Fruit fly (Drosophila melanogaster): ENCODE measurements around the gene CG15387.

The CG15387 gene

dm6 chr2L:2184659-2185058 is 41.4 kb downstream of the CG15387 start:
- no peak for TF ChIP-seq noc (tag; optimal IDR thresholded peaks at IDR 0.05)

dm6 chr2L:2184129-2184528 is 42.0 kb downstream of the CG15387 start:
- no peak for TF ChIP-seq noc (tag; optimal IDR thresholded peaks at IDR 0.05)

DNA sequence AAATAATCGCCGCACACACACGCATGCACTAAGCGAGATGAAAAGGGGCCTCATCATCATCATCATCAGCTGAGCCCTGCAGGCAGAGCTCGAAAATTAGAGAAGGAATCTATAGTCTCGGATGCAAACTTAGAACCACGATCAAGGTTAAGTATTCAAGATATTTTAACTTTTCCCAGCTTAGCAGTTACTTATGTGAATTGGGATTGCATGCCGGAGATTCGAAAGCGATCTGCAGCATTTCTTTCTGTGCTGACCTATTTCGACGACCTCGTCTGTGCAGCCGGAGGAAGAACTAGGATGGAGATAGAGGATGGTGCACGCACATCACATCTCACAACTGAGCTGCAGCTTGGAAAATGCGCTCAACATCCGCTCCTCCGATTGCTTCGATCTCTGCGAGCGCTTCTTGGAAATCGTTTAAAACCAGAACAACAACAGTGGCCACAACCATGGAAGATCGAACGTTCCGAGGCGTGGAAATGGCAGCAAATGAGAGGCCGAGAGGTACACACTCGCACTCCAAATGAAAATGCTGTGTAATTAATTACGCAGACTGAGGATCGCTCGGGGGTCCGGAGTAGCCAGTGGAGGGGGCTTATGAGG is 43.3 kb downstream of the CG15387 start:
- TF ChIP-seq noc (tag; optimal IDR thresholded peaks at IDR 0.05), result no peak

- no peak for TF ChIP-seq noc (tag; optimal IDR thresholded peaks at IDR 0.05)
Observed at dm6 chr2L:2181971-2182643, 44.0 kb downstream of the CG15387 start.

- no peak for TF ChIP-seq noc (tag; optimal IDR thresholded peaks at IDR 0.05)
Observed at dm6 chr2L:2180665-2181064, 45.4 kb downstream of the CG15387 start.

- TF ChIP-seq noc (tag; optimal IDR thresholded peaks at IDR 0.05), result peak; percentile 37
Observed at dm6 chr2L:2180120-2180539, 46.0 kb downstream of the CG15387 start.

DNA sequence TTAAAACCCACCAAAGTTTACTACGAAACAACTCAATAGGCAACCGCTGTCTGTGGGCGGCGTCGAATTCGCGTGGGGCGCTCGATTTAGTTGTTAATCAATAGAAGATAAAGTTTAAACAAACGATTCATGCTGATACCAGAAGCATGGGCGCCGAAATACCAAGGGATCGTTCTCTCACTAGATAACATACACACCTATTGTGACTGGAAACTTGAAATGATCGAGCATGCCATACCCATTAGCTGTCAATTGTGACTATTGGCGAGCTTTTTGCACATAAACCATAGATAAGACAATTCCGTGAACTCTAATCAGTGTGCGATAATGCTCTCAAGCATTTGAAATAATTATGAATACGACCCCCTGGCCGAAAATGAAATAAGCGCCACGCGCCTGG is 46.7 kb downstream of the CG15387 start:
- peak; percentile 64 for TF ChIP-seq noc (tag; optimal IDR thresholded peaks at IDR 0.05)

- no peak for TF ChIP-seq noc (tag; optimal IDR thresholded peaks at IDR 0.05)
Observed at dm6 chr2L:2178810-2179143, 47.3 kb downstream of the CG15387 start.

DNA sequence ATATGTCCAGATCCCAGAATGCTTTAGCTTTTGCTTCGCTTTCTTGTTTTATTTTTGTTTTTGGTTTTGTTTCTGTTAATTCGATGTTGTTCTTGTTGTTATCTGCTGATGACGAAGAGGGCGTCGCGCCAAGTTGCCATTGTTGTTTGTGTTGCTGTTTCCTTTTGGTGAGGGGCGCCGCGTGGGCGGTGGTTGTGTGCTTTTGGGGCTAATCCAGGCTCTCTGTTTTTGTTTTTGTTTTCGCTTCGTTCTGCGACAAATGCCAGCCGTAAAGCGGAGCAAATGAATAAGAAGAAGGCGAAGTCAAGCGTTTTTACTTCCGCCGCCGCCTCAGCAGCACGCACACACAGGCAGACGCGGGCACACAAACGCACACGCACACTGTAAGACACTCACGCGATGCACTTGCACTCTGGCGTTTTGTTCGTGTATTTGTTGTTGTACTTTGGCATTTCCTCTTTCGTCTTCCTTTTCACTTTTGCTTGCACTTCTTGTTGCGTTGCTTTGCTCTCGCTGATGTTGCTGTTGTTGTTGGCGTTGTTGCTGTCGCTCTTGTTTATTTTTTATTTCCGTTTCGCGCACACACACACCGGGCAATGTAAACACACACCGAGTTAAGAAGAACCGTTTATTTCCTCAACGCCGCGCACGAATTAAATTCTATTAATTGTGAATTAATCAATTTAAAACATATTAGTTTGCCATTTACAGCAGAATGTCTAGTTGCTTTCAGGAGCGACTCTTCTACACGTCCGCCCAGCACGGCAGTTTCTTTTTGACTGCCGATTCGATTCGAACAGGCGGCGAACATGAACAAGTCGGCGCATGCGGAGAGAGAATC is 47.9 kb downstream of the CG15387 start, which contains the start of gene aop:
aop (minus strand) TSS at position 786 of the 841 bp plus-strand sequence.
- no peak for TF ChIP-seq noc (tag; optimal IDR thresholded peaks at IDR 0.05)

DNA sequence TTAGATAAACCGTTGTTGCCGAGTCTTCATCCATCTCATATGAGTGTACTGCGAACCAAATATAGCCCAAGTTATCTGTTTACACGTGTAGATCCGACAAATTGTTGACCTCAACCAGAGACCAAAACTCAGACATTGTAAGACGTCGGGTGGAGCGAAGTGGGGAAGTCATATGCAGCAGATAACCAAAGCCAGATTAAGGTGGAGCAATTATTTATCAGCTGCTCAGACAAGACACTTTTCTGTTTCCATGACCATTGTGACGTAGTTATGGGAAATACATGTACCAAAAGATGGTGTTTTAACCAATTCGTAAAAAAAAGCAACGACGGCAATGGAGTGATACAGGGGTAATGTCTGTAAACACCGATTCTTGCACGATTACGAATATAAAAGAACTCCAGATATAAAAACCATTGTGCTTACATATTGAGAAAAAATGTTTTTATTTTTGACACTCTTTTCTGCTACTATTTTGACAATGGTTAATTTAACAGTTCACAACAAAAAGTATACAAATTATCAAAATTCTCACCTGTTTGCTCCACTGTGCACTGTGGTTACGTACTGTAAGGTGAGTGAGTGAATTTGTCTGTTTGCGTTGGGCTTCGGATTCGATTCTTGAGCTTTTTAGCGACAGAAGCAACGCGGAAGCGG is 48.7 kb downstream of the CG15387 start:
- peak; percentile 38 for TF ChIP-seq noc (tag; optimal IDR thresholded peaks at IDR 0.05)

- TF ChIP-seq noc (tag; optimal IDR thresholded peaks at IDR 0.05), result peak; percentile 95
Observed at dm6 chr2L:2175930-2176643, 50.0 kb downstream of the CG15387 start.
